Worm (Caenorhabditis elegans): ENCODE data around the gene T05B11.4.
"Not testable (repeated sequence)": the region's sequence is repeated elsewhere in the genome, so short reads cannot be mapped to it uniquely, and the experiment has no call there.

The T05B11.4 gene

DNA sequence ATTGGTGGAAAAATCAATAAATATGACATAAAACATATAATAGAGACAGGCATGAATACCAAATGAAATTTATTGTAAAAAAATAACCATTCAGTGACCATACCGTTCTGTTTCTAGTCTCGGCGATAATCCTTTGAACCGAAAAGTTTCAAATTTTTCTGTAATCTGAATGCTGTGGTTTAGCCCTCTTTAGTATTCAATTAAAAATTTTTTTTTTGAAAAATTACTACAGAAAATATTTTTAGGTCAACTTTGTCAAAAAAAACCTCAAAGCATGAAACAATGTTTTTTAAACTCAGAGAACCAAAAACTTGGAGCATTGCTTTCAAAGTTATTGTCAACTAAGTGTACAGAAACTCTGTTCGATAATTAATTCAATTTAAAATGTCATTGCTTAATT lies 45.9 kb downstream of the T05B11.4 start, which contains the start of gene ZK105.11:
ZK105.11 (minus strand) TSS at position 101 of the 400 bp plus-strand sequence.
- TF ChIP-seq egl-18 (GFP tag; IDR thresholded peaks at IDR 0.05) (no peak), C06A6.2 (GFP tag; conservative IDR thresholded peaks at IDR 0.05) (no peak), unc-62 (GFP tag; optimal IDR thresholded peaks at IDR 0.05) (no peak), athp-1 (tag; optimal IDR thresholded peaks at IDR 0.05) (no peak), aptf-2 (GFP tag; conservative IDR thresholded peaks at IDR 0.05) (no peak), ztf-6 (GFP tag; IDR thresholded peaks at IDR 0.05) (no peak), B0336.3 (GFP tag; IDR thresholded peaks at IDR 0.05) (no peak), unc-130 (GFP tag; optimal IDR thresholded peaks at IDR 0.05) (no peak), madf-3 (GFP tag; IDR thresholded peaks at IDR 0.05) (no peak), F22D6.2 (tag; optimal IDR thresholded peaks at IDR 0.05) (no peak), bed-2 (GFP tag; IDR thresholded peaks at IDR 0.05) (no peak), sptf-2 (GFP tag; optimal IDR thresholded peaks at IDR 0.05) (no peak), Y95B8A.8 (GFP tag; IDR thresholded peaks at IDR 0.05) (no peak)

DNA sequence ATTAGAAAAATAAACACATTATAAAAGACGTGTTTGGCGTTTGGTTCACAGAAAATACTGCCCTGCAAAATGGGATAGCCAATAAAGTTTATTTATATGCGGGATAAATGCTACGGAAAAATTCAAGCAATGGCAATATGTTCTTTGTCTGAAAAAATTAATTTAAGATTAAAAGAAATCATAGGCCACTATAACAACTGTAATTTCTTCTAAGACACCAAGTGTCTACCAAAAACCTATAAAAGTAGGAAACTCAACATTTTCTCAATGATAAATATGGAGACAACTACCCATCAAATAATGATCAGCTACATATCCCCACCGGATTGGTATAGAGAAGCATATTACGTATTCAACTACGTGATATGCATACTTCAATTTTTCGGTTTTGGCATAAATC lies 49.1 kb downstream of the T05B11.4 start, which contains the start of gene srw-3:
srw-3 (plus strand) TSS at position 301 of the 400 bp plus-strand sequence.
- TF ChIP-seq zfh-2 (GFP tag; conservative IDR thresholded peaks at IDR 0.05) (no peak), hsf-1 (GFP tag; IDR thresholded peaks at IDR 0.05) (no peak), snpc-3.4 (tag; optimal IDR thresholded peaks at IDR 0.05) (no peak), lir-1 (GFP tag; conservative IDR thresholded peaks at IDR 0.05) (no peak), nhr-80 (tag; optimal IDR thresholded peaks at IDR 0.05) (no peak), nfya-1 (tag; optimal IDR thresholded peaks at IDR 0.05; ENCODE audit: borderline replicate concordance, insufficient read depth) (no peak), mxl-1 (tag; optimal IDR thresholded peaks at IDR 0.05) (no peak), nfyb-1 (GFP tag; IDR thresholded peaks at IDR 0.05) (no peak)

DNA sequence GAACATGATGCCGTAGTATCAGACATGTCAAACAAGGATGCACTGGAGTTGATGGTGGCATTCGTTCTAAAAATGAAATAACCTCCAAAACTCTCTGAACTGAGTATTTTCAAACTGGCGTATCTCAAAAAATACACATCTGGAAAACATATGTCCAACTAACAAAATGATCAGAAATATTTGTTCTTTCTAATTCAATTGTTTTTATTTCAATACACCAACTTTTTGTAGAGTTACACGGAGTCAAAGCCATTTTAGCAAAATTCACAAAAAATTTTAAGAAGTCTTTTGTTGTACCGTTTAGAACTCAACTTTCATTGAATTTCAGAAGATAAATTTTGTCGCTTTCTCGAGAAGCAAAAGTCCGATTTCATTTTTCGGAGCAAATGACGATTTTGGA lies 50.9 kb downstream of the T05B11.4 start, which contains the start of gene srsx-40:
srsx-40 (minus strand) TSS at position 101 of the 400 bp plus-strand sequence.
- TF ChIP-seq ztf-26 (tag; optimal IDR thresholded peaks at IDR 0.05); mxl-1 (tag; optimal IDR thresholded peaks at IDR 0.05); somi-1 (GFP tag; optimal IDR thresholded peaks at IDR 0.05): not testable (repeated sequence)

Data from whole organism, young adult.